Worm (Caenorhabditis elegans): ENCODE data around the gene C01G10.1.

ce11 chrV:15140247-15140646 is 40.7 kb downstream of the C01G10.1 start, which contains the start of gene K08F9.3:
- TF ChIP-seq dmd-9 (GFP tag; IDR thresholded peaks at IDR 0.05) (no peak), ceh-82 (tag; optimal IDR thresholded peaks at IDR 0.05) (no peak), nhr-76 (tag; optimal IDR thresholded peaks at IDR 0.05) (no peak), F44E2.7 (GFP tag; IDR thresholded peaks at IDR 0.05) (no peak), ctbp-1 (GFP tag; IDR thresholded peaks at IDR 0.05) (no peak), hlh-30 (tag; optimal IDR thresholded peaks at IDR 0.05; ENCODE audit: insufficient read depth) (no peak), jun-1 (tag; optimal IDR thresholded peaks at IDR 0.05) (no peak), ceh-62 (tag; optimal IDR thresholded peaks at IDR 0.05) (no peak), nhr-11 (tag; optimal IDR thresholded peaks at IDR 0.05) (no peak), nhr-237 (tag; optimal IDR thresholded peaks at IDR 0.05) (no peak), lin-29 (GFP tag; IDR thresholded peaks at IDR 0.05) (no peak), unc-130 (GFP tag; optimal IDR thresholded peaks at IDR 0.05) (no peak), Y75B8A.6 (GFP tag; IDR thresholded peaks at IDR 0.05) (no peak)
